Worm (Caenorhabditis elegans): ENCODE results near the gene ttbk-6.

The ttbk-6 gene

ce11 chrIII:5096741-5097140 lies 22.2 kb downstream of the ttbk-6 start:
- TF ChIP-seq ceh-19 (GFP tag; optimal IDR thresholded peaks at IDR 0.05) = no peak
- no peak for TF ChIP-seq lim-6 (tag; optimal IDR thresholded peaks at IDR 0.05)
- no peak for TF ChIP-seq sox-2 (GFP tag; IDR thresholded peaks at IDR 0.05)
- no peak for TF ChIP-seq ceh-34 (tag; optimal IDR thresholded peaks at IDR 0.05)
- TF ChIP-seq ahr-1 (tag; optimal IDR thresholded peaks at IDR 0.05) = no peak
- TF ChIP-seq ceh-22 (tag; optimal IDR thresholded peaks at IDR 0.05) = no peak
- TF ChIP-seq unc-3 (GFP tag; conservative IDR thresholded peaks at IDR 0.05) = no peak
- no peak for TF ChIP-seq unc-3 (tag; optimal IDR thresholded peaks at IDR 0.05)
- TF ChIP-seq odd-2 (tag; optimal IDR thresholded peaks at IDR 0.05) = no peak
- no peak for TF ChIP-seq pros-1 (tag; optimal IDR thresholded peaks at IDR 0.05)
- no peak for TF ChIP-seq ceh-45 (GFP tag; IDR thresholded peaks at IDR 0.05)
- TF ChIP-seq pha-2 (tag; optimal IDR thresholded peaks at IDR 0.05) = no peak
- TF ChIP-seq ceh-2 (tag; optimal IDR thresholded peaks at IDR 0.05) = no peak
- no peak for TF ChIP-seq F13H6.1 (tag; optimal IDR thresholded peaks at IDR 0.05)
- TF ChIP-seq ceh-30 (tag; optimal IDR thresholded peaks at IDR 0.05) = no peak

- TF ChIP-seq mec-3 (tag; optimal IDR thresholded peaks at IDR 0.05; ENCODE audit: borderline replicate concordance) = no peak
- TF ChIP-seq tbx-2 (tag; optimal IDR thresholded peaks at IDR 0.05) = no peak
- no peak for TF ChIP-seq lin-11 (tag; optimal IDR thresholded peaks at IDR 0.05)
- no peak for TF ChIP-seq sdc-2 (tag; optimal IDR thresholded peaks at IDR 0.05)
- no peak for TF ChIP-seq elt-4 (tag; optimal IDR thresholded peaks at IDR 0.05)
- no peak for TF ChIP-seq elt-2 (tag; optimal IDR thresholded peaks at IDR 0.05)
- no peak for TF ChIP-seq npax-4 (tag; optimal IDR thresholded peaks at IDR 0.05)
- no peak for TF ChIP-seq sox-4 (tag; optimal IDR thresholded peaks at IDR 0.05)
- TF ChIP-seq ref-2 (tag; optimal IDR thresholded peaks at IDR 0.05) = no peak
These were observed 24.3 kb downstream of the ttbk-6 start for ce11 chrIII:5098740-5099276.

- no peak for TF ChIP-seq ets-4 (tag; optimal IDR thresholded peaks at IDR 0.05)
- TF ChIP-seq Y22D7AL.16 (tag; optimal IDR thresholded peaks at IDR 0.05) = no peak
- TF ChIP-seq tbx-7 (tag; optimal IDR thresholded peaks at IDR 0.05) = no peak
- no peak for TF ChIP-seq ceh-2 (tag; optimal IDR thresholded peaks at IDR 0.05)
- no peak for TF ChIP-seq lin-11 (tag; optimal IDR thresholded peaks at IDR 0.05)
- no peak for TF ChIP-seq gmeb-2 (tag; optimal IDR thresholded peaks at IDR 0.05)
- TF ChIP-seq odd-2 (tag; optimal IDR thresholded peaks at IDR 0.05) = no peak
- TF ChIP-seq C08G9.2 (tag; optimal IDR thresholded peaks at IDR 0.05) = no peak
- TF ChIP-seq elt-2 (tag; optimal IDR thresholded peaks at IDR 0.05) = no peak
- TF ChIP-seq pha-4 (tag; optimal IDR thresholded peaks at IDR 0.05) = no peak
- no peak for TF ChIP-seq pax-1 (tag; optimal IDR thresholded peaks at IDR 0.05)
- TF ChIP-seq nfya-1 (tag; optimal IDR thresholded peaks at IDR 0.05) = no peak
- no peak for TF ChIP-seq ceh-48 (tag; optimal IDR thresholded peaks at IDR 0.05)
- no peak for TF ChIP-seq F13H6.1 (tag; optimal IDR thresholded peaks at IDR 0.05)
- no peak for TF ChIP-seq ztf-16 (tag; optimal IDR thresholded peaks at IDR 0.05)
- TF ChIP-seq pros-1 (tag; optimal IDR thresholded peaks at IDR 0.05) = no peak
- no peak for TF ChIP-seq fkh-10 (GFP tag; optimal IDR thresholded peaks at IDR 0.05)
- TF ChIP-seq dve-1 (tag; optimal IDR thresholded peaks at IDR 0.05) = no peak
- no peak for TF ChIP-seq ahr-1 (tag; optimal IDR thresholded peaks at IDR 0.05)
- TF ChIP-seq che-1 (tag; optimal IDR thresholded peaks at IDR 0.05) = no peak
These were observed 25.0 kb downstream of the ttbk-6 start for ce11 chrIII:5099500-5099899.

- TF ChIP-seq ceh-2 (tag; optimal IDR thresholded peaks at IDR 0.05) (peak; percentile 45), ceh-48 (tag; optimal IDR thresholded peaks at IDR 0.05) (peak; percentile 71), ceh-6 (GFP tag; optimal IDR thresholded peaks at IDR 0.05) (no peak), elt-2 (tag; optimal IDR thresholded peaks at IDR 0.05) (peak; percentile 31), tbx-2 (tag; optimal IDR thresholded peaks at IDR 0.05) (peak; percentile 37), ceh-45 (GFP tag; IDR thresholded peaks at IDR 0.05) (no peak), unc-42 (tag; optimal IDR thresholded peaks at IDR 0.05) (peak; percentile 12), ceh-31 (tag; optimal IDR thresholded peaks at IDR 0.05) (peak; percentile 76), ceh-19 (GFP tag; optimal IDR thresholded peaks at IDR 0.05) (peak; percentile 15), zip-5 (tag; optimal IDR thresholded peaks at IDR 0.05) (peak; percentile 19), ets-4 (tag; optimal IDR thresholded peaks at IDR 0.05) (peak; percentile 77), nfya-1 (tag; optimal IDR thresholded peaks at IDR 0.05) (peak; percentile 1), pha-2 (tag; optimal IDR thresholded peaks at IDR 0.05) (peak; percentile 2), fax-1 (tag; optimal IDR thresholded peaks at IDR 0.05) (peak; percentile 4), madf-2 (tag; optimal IDR thresholded peaks at IDR 0.05) (no peak), hlh-8 (tag; optimal IDR thresholded peaks at IDR 0.05) (peak; percentile 6), T23F11.4 (GFP tag; optimal IDR thresholded peaks at IDR 0.05) (no peak), ttx-3 (tag; optimal IDR thresholded peaks at IDR 0.05) (no peak), pqm-1 (tag; optimal IDR thresholded peaks at IDR 0.05) (no peak)
These were observed 28.1 kb downstream of the ttbk-6 start, which contains the start of gene F54D8.6 for ce11 chrIII:5102616-5103015. Gene F54D8.6, plus strand, starts transcription at chrIII:5102985.
